Worm (Caenorhabditis elegans) whole organism, early embryonic: ENCODE data around the gene K10H10.9.

Experiments used
- B0310.2 ChIP-seq: sonication (generic microtip); optimal IDR thresholded peaks from 2 replicates; lab custom pipeline; 2016; ENCODE audit warnings: mild to moderate bottlenecking, missing genetic modification characterization, missing compliant biosample characterization
- F13C5.2 ChIP-seq: sonication (generic microtip); optimal IDR thresholded peaks from 2 replicates; lab custom pipeline; 2017; ENCODE audit warnings: mild to moderate bottlenecking, missing genetic modification characterization, inconsistent platforms, missing compliant biosample characterization
- aly-1 ChIP-seq: sonication (generic microtip); optimal IDR thresholded peaks from 2 replicates; lab custom pipeline; 2016; ENCODE audit warnings: missing genetic modification characterization, missing compliant biosample characterization
- ama-1 ChIP-seq: fragments of 150-350 bp; optimal IDR thresholded peaks from 2 replicates; lab custom pipeline; 2014
- ceh-13 ChIP-seq: fragments of 200-800 bp; sonication (Bioruptor generic); optimal IDR thresholded peaks from 2 replicates; lab custom pipeline; 2018; ENCODE audit warnings: mild to moderate bottlenecking, missing genetic modification characterization, missing compliant biosample characterization
- ceh-36 ChIP-seq: sonication (generic microtip); optimal IDR thresholded peaks from 2 replicates; lab custom pipeline; 2016; ENCODE audit warnings: missing genetic modification characterization, inconsistent platforms, missing compliant biosample characterization
- ets-7 ChIP-seq: sonication (generic microtip); optimal IDR thresholded peaks from 2 replicates; lab custom pipeline; 2016; ENCODE audit warnings: missing genotype, missing genetic modification characterization, missing compliant biosample characterization
- flt-1 ChIP-seq: fragments of 200-800 bp; sonication (Bioruptor generic); IDR thresholded peaks from 2 replicates; pipeline ENCODE4 v1.3.6; 2022; ENCODE audit warnings: missing genetic modification characterization, missing compliant biosample characterization
- hmbx-1 ChIP-seq: sonication (generic microtip); optimal IDR thresholded peaks from 2 replicates; lab custom pipeline; 2016; ENCODE audit warnings: mild to moderate bottlenecking, missing genetic modification characterization, missing compliant biosample characterization
- hmg-4 ChIP-seq: fragments of 200-800 bp; sonication (Bioruptor generic); optimal IDR thresholded peaks from 2 replicates; lab custom pipeline; 2018; ENCODE audit warnings: mild to moderate bottlenecking, missing genetic modification characterization, missing compliant biosample characterization
- hnd-1 ChIP-seq: sonication (generic microtip); optimal IDR thresholded peaks from 2 replicates; lab custom pipeline; 2016; ENCODE audit warnings: missing genetic modification characterization, missing compliant biosample characterization
- pes-1 ChIP-seq: fragments of 200-800 bp; sonication (Bioruptor generic); IDR thresholded peaks from 2 replicates; pipeline ENCODE4 v1.3.6; 2022; ENCODE audit warnings: missing genetic modification reagents, missing genetic modification characterization, missing compliant biosample characterization
- scrt-1 ChIP-seq: fragments of 200-800 bp; sonication (Bioruptor generic); IDR thresholded peaks from 2 replicates; pipeline ENCODE4 v1.3.6; 2022; ENCODE audit warnings: missing genetic modification characterization, missing compliant biosample characterization
- sea-1 ChIP-seq: fragments of 200-800 bp; sonication (Bioruptor generic); conservative IDR thresholded peaks from 2 replicates; pipeline ENCODE4 v1.3.6; 2022; ENCODE audit warnings: missing genetic modification characterization, missing compliant biosample characterization
- tbx-11 ChIP-seq: fragments of 200-800 bp; sonication (Bioruptor generic); IDR thresholded peaks from 2 replicates; pipeline ENCODE4 v1.3.6; 2022; ENCODE audit warnings: missing genetic modification characterization, missing compliant biosample characterization
- tbx-37 ChIP-seq: fragments of 200-800 bp; sonication (Bioruptor generic); conservative IDR thresholded peaks from 2 replicates; pipeline ENCODE4 v1.3.6; 2022; ENCODE audit warnings: missing genetic modification reagents, missing genetic modification characterization, missing compliant biosample characterization
- tra-4 ChIP-seq: sonication (generic microtip); optimal IDR thresholded peaks from 2 replicates; lab custom pipeline; 2017; ENCODE audit warnings: missing genetic modification characterization, missing compliant biosample characterization

Gene K10H10.9

DNA sequence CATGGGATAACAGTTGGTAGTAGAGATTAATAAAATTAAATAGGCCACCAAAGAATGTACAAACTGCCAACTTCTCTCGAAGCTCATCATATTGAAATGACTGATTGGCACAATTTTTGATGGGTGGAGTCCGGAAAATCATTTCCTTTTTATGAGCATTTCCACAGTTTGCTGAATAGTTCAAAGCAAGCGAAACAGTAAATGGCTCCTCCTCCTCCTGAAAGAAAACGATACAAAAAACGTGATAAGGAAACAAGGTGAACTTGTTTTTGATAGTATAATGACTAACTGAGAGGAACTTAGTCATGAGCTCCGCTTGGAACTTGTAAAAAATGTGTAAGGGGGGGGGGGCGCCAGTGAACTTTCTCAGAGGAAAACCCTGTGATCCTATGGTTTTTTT lies at the start of gene K10H10.9:
TSS of gene K10H10.9 (minus strand) at position 101 of the 400 bp plus-strand sequence.
- TF ChIP-seq hmg-4 (GFP tag; lab: Kevin White, UChicago) (no peak), tbx-11 (GFP tag; lab: Robert Waterston, UW) (no peak), B0310.2 (tag; lab: Kevin White, UChicago) (no peak), tra-4 (no peak), pes-1 (GFP tag; lab: Robert Waterston, UW) (no peak), scrt-1 (GFP tag; lab: Robert Waterston, UW) (no peak), tbx-37 (no peak), ets-7 (tag; lab: Kevin White, UChicago) (no peak), ceh-13 (no peak), F13C5.2 (tag; lab: Kevin White, UChicago) (no peak), ama-1 (no peak), hmbx-1 (tag; lab: Kevin White, UChicago) (no peak), ceh-36 (no peak)

DNA sequence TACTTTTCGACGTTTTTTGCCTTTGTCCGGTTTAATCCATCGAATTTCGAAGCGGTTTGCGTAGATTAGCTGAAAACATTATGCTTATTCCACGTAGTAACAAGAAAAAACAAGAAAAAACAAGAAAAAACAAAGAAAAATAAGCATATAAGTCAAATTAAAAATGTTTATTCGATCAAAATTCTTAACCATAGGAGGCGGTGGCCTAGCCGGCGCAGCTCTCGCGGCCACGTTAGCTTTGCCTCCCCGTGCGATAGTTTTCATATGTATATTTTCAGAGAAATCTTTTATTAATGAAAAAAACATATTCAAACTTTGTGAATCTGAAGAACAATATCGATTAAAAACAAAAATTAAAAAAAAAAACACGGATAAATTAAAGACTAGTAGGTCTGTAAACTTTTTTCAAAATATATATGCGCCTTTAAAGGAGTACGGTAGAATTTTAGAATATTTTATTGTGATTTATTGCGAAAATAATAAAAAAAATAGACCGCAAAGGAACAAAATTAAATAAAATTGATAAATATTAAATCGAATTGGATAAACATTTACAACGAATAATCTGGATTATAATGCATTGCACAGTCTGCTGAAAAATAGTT lies 49.0 kb upstream of the K10H10.9 start:
- peak; percentile 46 for TF ChIP-seq tbx-37

DNA sequence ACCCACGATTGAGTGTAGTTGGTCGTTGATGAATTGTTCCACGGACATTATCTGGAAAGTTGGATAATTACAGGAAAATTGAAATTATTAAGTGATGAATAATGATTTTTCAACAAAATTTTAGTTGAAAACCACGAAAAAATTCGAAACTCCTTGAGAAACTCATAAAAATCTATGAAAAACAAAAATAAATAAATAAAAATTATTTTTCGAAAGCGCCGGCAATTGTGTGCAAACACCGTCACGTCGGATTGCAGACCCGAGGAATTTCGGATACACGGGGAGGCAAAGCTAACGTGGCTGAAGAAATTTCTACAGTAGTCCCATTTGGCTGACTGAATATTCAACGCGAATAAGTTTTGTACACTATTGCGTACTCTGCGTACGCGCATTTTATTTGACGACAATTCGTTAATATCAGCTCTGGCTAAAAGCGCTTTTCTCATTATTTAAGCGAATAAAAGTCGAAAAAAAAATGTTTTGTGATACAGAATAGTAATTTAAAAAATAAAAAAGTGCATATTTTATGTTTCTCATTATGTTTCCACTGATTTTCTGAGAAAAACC lies 46.7 kb upstream of the K10H10.9 start, which contains the start of gene mog-4:
TSS of gene mog-4 (minus strand) at position 51 of the 567 bp plus-strand sequence.
- TF ChIP-seq tbx-11 (GFP tag; lab: Robert Waterston, UW) (peak; percentile 68), scrt-1 (GFP tag; lab: Robert Waterston, UW) (peak; percentile 69), pes-1 (GFP tag; lab: Robert Waterston, UW) (peak; percentile 73), tbx-37 (peak; percentile 91), sea-1 (GFP tag; lab: Robert Waterston, UW) (peak; percentile 41; the same call in 1 of the 2 replicates), F13C5.2 (tag; lab: Kevin White, UChicago) (peak; percentile 71)

DNA sequence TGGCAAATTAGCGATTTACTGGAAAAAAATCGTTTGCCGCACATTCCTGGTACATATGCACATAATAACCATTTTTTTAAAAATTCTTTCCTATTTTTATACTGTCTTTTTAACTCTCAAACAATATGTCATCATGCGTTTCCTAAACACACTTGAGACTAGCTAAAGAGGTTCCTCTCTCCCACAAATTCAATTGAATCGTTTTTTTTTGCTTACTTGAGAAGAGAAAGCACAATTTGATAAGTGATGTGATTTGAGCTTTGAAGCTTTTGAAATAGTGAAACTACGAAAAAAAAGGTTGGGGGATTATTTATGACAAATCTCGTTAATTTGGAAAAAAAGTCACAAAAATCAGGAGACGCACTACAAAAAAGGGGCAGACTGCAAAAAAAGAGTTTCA lies 40.1 kb upstream of the K10H10.9 start:
- no peak for TF ChIP-seq hmbx-1 (tag; lab: Kevin White, UChicago)
- TF ChIP-seq B0310.2 (tag; lab: Kevin White, UChicago) = no peak
- TF ChIP-seq tbx-11 (GFP tag; lab: Robert Waterston, UW) = no peak
- TF ChIP-seq tra-4 = no peak
- TF ChIP-seq hnd-1 (tag; lab: Kevin White, UChicago) = no peak

DNA sequence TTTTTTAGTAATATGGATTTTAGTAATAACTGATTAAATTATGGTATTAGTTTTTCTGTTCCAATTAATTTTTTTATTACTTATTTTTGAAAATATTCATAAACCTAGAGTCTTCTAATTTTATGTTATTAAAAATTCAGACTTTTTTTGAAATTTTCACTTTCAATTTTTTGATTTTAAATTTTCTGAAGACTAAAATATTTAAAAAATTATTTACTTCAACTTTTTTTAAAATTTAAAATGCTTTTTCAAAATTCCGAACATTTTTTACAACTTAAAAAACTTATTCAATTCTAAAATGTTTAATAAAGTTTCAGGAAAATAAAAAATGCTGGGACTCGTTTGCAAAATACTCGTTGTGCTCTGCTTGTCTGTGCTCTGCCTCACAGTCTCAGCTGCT lies 35.7 kb upstream of the K10H10.9 start, which contains the start of gene nlp-41:
TSS of gene nlp-41 (plus strand) at position 301 of the 400 bp plus-strand sequence.
- TF ChIP-seq scrt-1 (GFP tag; lab: Robert Waterston, UW) (no peak), hmg-4 (GFP tag; lab: Kevin White, UChicago) (no peak), ceh-13 (no peak), B0310.2 (tag; lab: Kevin White, UChicago) (no peak), flt-1 (GFP tag; lab: Robert Waterston, UW) (no peak), ceh-36 (no peak), hnd-1 (tag; lab: Kevin White, UChicago) (no peak), pes-1 (GFP tag; lab: Robert Waterston, UW) (no peak)

DNA sequence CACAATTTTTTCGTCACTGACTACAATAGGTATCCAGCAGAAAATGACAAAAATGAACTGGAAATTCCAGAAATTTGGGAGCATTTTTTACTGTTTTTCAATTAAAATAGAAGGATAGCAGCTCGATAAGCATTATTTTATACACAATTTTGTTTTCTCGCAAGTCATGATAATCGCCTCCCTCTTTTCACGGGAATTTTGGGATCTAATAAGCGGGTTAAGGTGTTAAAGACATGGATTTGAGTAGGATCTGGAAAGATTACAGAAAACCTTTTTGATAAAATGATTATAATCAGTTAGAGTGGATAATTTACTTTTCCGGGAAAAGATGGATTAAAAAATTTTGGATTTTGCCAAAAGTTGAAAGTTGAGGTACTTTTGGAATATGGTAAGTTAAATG lies 33.8 kb upstream of the K10H10.9 start, which contains the start of gene gcy-29:
TSS of gene gcy-29 (minus strand) at position 101 of the 400 bp plus-strand sequence.
- TF ChIP-seq pes-1 (GFP tag; lab: Robert Waterston, UW) (no peak), ceh-36 (no peak)

DNA sequence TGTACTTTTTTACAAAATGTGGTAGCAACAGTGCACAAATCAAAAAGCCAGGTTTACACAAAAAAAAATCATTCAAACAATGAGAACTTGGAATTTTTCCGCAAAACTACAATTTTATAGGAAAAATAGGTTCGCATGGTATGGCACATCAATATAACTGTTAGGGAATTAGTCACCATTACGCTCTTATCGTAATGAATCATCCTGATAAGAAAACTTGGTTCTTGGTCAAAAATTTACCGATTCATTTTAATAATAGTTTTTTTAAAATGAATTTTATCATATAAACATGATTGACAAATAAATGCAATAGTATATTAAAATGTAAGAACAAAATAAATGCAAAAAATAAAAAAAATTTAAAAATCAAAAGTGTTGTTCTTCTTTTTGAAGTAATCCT lies 25.6 kb upstream of the K10H10.9 start:
- TF ChIP-seq hmbx-1 (tag; lab: Kevin White, UChicago) (no peak), ets-7 (tag; lab: Kevin White, UChicago) (no peak), B0310.2 (tag; lab: Kevin White, UChicago) (no peak), tbx-37 (no peak), pes-1 (GFP tag; lab: Robert Waterston, UW) (no peak), scrt-1 (GFP tag; lab: Robert Waterston, UW) (no peak), tbx-11 (GFP tag; lab: Robert Waterston, UW) (no peak), sea-1 (GFP tag; lab: Robert Waterston, UW) (no peak), flt-1 (GFP tag; lab: Robert Waterston, UW) (no peak), aly-1 (no peak)

DNA sequence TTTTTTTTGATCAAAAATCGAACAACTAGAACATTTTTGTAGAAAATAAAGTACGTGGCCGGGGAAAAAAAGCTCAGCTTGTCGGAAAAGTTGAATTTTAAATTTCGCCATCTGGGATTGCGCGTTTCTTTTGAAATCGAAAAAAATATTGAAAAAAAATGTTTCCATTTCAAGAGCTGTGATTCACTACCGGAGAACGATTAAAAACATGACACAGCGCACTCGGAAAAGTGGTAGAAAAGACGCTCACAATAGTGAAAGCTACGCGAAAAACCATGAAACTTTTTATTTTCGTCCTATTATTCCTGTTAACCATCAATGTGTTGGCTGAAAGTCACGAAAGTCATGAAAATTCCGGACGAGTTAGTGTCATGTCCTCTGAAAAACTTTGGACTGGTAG lies 22.8 kb upstream of the K10H10.9 start, which contains the start of the genes clec-147 and C04H5.7:
TSS of gene clec-147 (minus strand) at position 101 of the 400 bp plus-strand sequence.
TSS of gene C04H5.7 (plus strand) at position 219 of the 400 bp plus-strand sequence.
- no peak for TF ChIP-seq hmbx-1 (tag; lab: Kevin White, UChicago)
- TF ChIP-seq tbx-37 = no peak
- TF ChIP-seq B0310.2 (tag; lab: Kevin White, UChicago) = no peak
- no peak for TF ChIP-seq ama-1
- no peak for TF ChIP-seq aly-1
- TF ChIP-seq flt-1 (GFP tag; lab: Robert Waterston, UW) = no peak
- no peak for TF ChIP-seq F13C5.2 (tag; lab: Kevin White, UChicago)
- TF ChIP-seq sea-1 (GFP tag; lab: Robert Waterston, UW) = no peak
- TF ChIP-seq scrt-1 (GFP tag; lab: Robert Waterston, UW) = no peak
- no peak for TF ChIP-seq tbx-11 (GFP tag; lab: Robert Waterston, UW)
- TF ChIP-seq ceh-36 = no peak
- TF ChIP-seq tra-4 = no peak
